Fruit fly (Drosophila melanogaster): Measurements from ENCODE around the gene Edem1.

The Edem1 gene

DNA sequence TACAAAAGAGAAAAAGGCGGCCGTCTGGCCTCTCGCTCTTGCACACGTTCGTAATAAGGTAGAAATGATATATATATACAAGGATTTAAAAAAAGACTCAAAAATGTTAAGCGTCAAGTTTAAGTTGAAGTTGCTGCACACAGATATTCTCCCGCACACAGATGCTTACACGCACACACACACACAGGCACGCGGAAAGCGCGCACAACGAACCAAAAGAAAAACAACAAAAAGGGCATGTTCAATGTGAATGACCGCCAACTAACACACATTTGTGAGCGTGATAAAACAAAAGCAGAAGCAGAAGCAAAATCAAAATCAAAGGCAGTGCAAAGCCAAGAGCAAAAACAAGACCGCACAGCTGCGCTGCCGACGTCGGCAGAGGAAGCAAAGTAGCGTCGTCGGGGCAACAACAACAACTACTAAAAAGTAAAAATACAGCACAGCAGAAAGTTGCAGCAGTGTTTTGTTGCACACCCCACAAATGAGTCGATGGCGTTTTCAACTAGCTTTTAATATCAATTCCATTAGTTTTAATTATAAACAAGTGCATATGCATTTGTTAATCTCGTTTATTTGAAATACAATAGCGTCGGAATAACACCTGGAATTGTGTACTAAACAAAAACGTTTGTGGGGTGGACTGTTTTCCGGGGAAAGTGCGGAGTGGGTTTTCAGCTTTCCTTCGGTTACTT lies 38.7 kb upstream of the Edem1 start (continued):
- peak; percentile 79; the same call in 2 of the 4 replicates for TF ChIP-seq chinmo (GFP tag; IDR thresholded peaks at IDR 0.05; ENCODE audit: partially characterized antibody)
- TF ChIP-seq CG11398 (GFP tag; optimal IDR thresholded peaks at IDR 0.05): peak; percentile 92
- TF ChIP-seq dm (GFP tag; optimal IDR thresholded peaks at IDR 0.05): peak; percentile 90
- TF ChIP-seq CG16779 (GFP tag; IDR thresholded peaks at IDR 0.05): peak; percentile 79
- peak; percentile 19 for TF ChIP-seq ftz-f1 (GFP tag; optimal IDR thresholded peaks at IDR 0.05)
- TF ChIP-seq wek (GFP tag; optimal IDR thresholded peaks at IDR 0.05): peak; percentile 91
- TF ChIP-seq D (optimal IDR thresholded peaks at IDR 0.05): no peak
- TF ChIP-seq D (GFP tag; optimal IDR thresholded peaks at IDR 0.05): peak; percentile 98
- peak; percentile 85 for TF ChIP-seq CG7357 (GFP tag; IDR thresholded peaks at IDR 0.05)
- TF ChIP-seq unc-4 (GFP tag; IDR thresholded peaks at IDR 0.05; ENCODE audit: partially characterized antibody): no peak
- TF ChIP-seq her (GFP tag; optimal IDR thresholded peaks at IDR 0.05): peak; percentile 89
- peak; percentile 34 to 38 for TF ChIP-seq insv (GFP tag; optimal IDR thresholded peaks at IDR 0.05)
- peak; percentile 90 for TF ChIP-seq Usf (GFP tag; optimal IDR thresholded peaks at IDR 0.05)
- peak; percentile 88 for TF ChIP-seq disco-r (GFP tag; optimal IDR thresholded peaks at IDR 0.05)
- TF ChIP-seq vfl (GFP tag; optimal IDR thresholded peaks at IDR 0.05): peak; percentile 88
- peak; percentile 96 for TF ChIP-seq Hsf (GFP tag; optimal IDR thresholded peaks at IDR 0.05)
- TF ChIP-seq lilli (GFP tag; optimal IDR thresholded peaks at IDR 0.05): peak; percentile 94
- TF ChIP-seq CG7839 (tag; optimal IDR thresholded peaks at IDR 0.05): peak; percentile 96
- TF ChIP-seq gro (GFP tag; optimal IDR thresholded peaks at IDR 0.05): peak; percentile 71
- TF ChIP-seq CG17361 (GFP tag; IDR thresholded peaks at IDR 0.05): peak; percentile 99
- peak in 1 of 2 experiments; percentile 92 for TF ChIP-seq Hr78 (GFP tag; optimal IDR thresholded peaks at IDR 0.05)
- TF ChIP-seq CG17912 (GFP tag; optimal IDR thresholded peaks at IDR 0.05): peak; percentile 76
- TF ChIP-seq tgo (GFP tag; IDR thresholded peaks at IDR 0.05): peak; percentile 93
- no peak for TF ChIP-seq CG14860 (GFP tag; IDR thresholded peaks at IDR 0.05; ENCODE audit: partially characterized antibody)
- peak; percentile 99 for TF ChIP-seq az2 (GFP tag; optimal IDR thresholded peaks at IDR 0.05)
- TF ChIP-seq CG1602 (GFP tag; optimal IDR thresholded peaks at IDR 0.05): peak; percentile 97
- peak; percentile 37 for TF ChIP-seq luna (GFP tag; optimal IDR thresholded peaks at IDR 0.05)
- TF ChIP-seq Fer1 (GFP tag; optimal IDR thresholded peaks at IDR 0.05): peak; percentile 87
- TF ChIP-seq Dll (GFP tag; IDR thresholded peaks at IDR 0.05; ENCODE audit: partially characterized antibody): no peak
- TF ChIP-seq CG4360 (GFP tag; IDR thresholded peaks at IDR 0.05): peak; percentile 74
- peak; percentile 80; the same call in 2 of the 3 replicates for TF ChIP-seq CG6175 (GFP tag; IDR thresholded peaks at IDR 0.05)
- no peak for TF ChIP-seq Opbp (GFP tag; IDR thresholded peaks at IDR 0.05; ENCODE audit: partially characterized antibody)
- no peak for TF ChIP-seq hth (optimal IDR thresholded peaks at IDR 0.05)
- peak; percentile 93 for TF ChIP-seq seq (GFP tag; IDR thresholded peaks at IDR 0.05)
- peak; percentile 81 for TF ChIP-seq CG9876 (GFP tag; optimal IDR thresholded peaks at IDR 0.05)
- TF ChIP-seq Aef1 (GFP tag; IDR thresholded peaks at IDR 0.05): peak; percentile 85
- TF ChIP-seq maf-S (GFP tag; optimal IDR thresholded peaks at IDR 0.05): peak; percentile 92
- peak; percentile 94 for TF ChIP-seq CG18599 (GFP tag; optimal IDR thresholded peaks at IDR 0.05)
- peak; percentile 97 for TF ChIP-seq Six4 (GFP tag; optimal IDR thresholded peaks at IDR 0.05)
- TF ChIP-seq nau (GFP tag; optimal IDR thresholded peaks at IDR 0.05): peak; percentile 93
- peak; percentile 92 for TF ChIP-seq bowl (GFP tag; IDR thresholded peaks at IDR 0.05)
- TF ChIP-seq salm (tag; optimal IDR thresholded peaks at IDR 0.05): peak; percentile 96
- peak; percentile 73 for TF ChIP-seq wdn (GFP tag; IDR thresholded peaks at IDR 0.05)
- peak; percentile 75 for TF ChIP-seq Sry-β (GFP tag; optimal IDR thresholded peaks at IDR 0.05)
- TF ChIP-seq CG10462 (GFP tag; optimal IDR thresholded peaks at IDR 0.05): peak; percentile 94
- TF ChIP-seq sug (tag; optimal IDR thresholded peaks at IDR 0.05): peak; percentile 73
- peak in 1 of 2 experiments; percentile 71 for TF ChIP-seq tll (GFP tag; optimal IDR thresholded peaks at IDR 0.05)
- TF ChIP-seq CG9932 (GFP tag; IDR thresholded peaks at IDR 0.05): peak; percentile 59
- no peak for TF ChIP-seq Tbp (GFP tag; optimal IDR thresholded peaks at IDR 0.05)
- peak; percentile 88 for TF ChIP-seq NK7.1 (GFP tag; optimal IDR thresholded peaks at IDR 0.05)
